Worm (Caenorhabditis elegans) whole organism, L3 larva: ENCODE measurements around the gene spe-6.

Source experiments
- R02D3.7 ChIP-seq: fragments of 150-350 bp; optimal IDR thresholded peaks from 2 replicates; lab custom pipeline; 2014; ENCODE audit warnings: missing biosample characterization, missing genetic modification characterization
- ZK546.5 ChIP-seq: sonication (generic microtip); optimal IDR thresholded peaks from 2 replicates; lab custom pipeline; 2017; ENCODE audit warnings: missing biosample characterization, missing genetic modification characterization
- aly-2 ChIP-seq: fragments of 150-350 bp; optimal IDR thresholded peaks from 2 replicates; lab custom pipeline; 2014; ENCODE audit warnings: missing biosample characterization, missing genetic modification characterization
- ama-1 ChIP-seq: fragments of 150-350 bp; optimal IDR thresholded peaks from 2 replicates; lab custom pipeline; 2018
- ceh-16 ChIP-seq: sonication (generic microtip); optimal IDR thresholded peaks from 2 replicates; lab custom pipeline; 2017; ENCODE audit warnings: missing biosample characterization, missing genetic modification characterization
- ceh-28 ChIP-seq: fragments of 150-350 bp; optimal IDR thresholded peaks from 2 replicates; lab custom pipeline; 2014; ENCODE audit warnings: missing biosample characterization, missing genetic modification reagents, missing genetic modification characterization
- ceh-82 ChIP-seq: fragments of 150-350 bp; optimal IDR thresholded peaks from 2 replicates; lab custom pipeline; 2014; ENCODE audit warnings: missing biosample characterization, missing genetic modification characterization
- ceh-9 ChIP-seq: sonication (generic microtip); optimal IDR thresholded peaks from 2 replicates; lab custom pipeline; 2018; ENCODE audit warnings: missing biosample characterization, missing genetic modification characterization
- daf-12 ChIP-seq: fragments of 150-350 bp; optimal IDR thresholded peaks from 2 replicates; lab custom pipeline; 2014; ENCODE audit warnings: missing biosample characterization, missing genetic modification reagents, missing genetic modification characterization
- egl-27 ChIP-seq: sonication (generic microtip); optimal IDR thresholded peaks from 4 replicates; lab custom pipeline; 2017; ENCODE audit warnings: missing biosample characterization, missing genetic modification reagents, missing genetic modification characterization
- egl-5 ChIP-seq: fragments of 150-350 bp; optimal IDR thresholded peaks from 2 replicates; lab custom pipeline; 2017; ENCODE audit warnings: missing biosample characterization, missing genetic modification reagents, missing genetic modification characterization, inconsistent platforms
- elt-1 ChIP-seq: fragments of 150-350 bp; optimal IDR thresholded peaks from 2 replicates; lab custom pipeline; 2014; ENCODE audit warnings: missing biosample characterization, missing genetic modification characterization
- elt-2 ChIP-seq: sonication (generic microtip); optimal IDR thresholded peaks from 2 replicates; lab custom pipeline; 2016; ENCODE audit warnings: missing genetic modification reagents, mild to moderate bottlenecking, missing genetic modification characterization, missing compliant biosample characterization
- elt-3 ChIP-seq, 3 experiments: fragments of 150-350 bp in 1 of 3; sonication (generic microtip) in 2 of 3; optimal IDR thresholded peaks; 2 replicates in 2 of 3; 4 replicates in 1 of 3; lab custom pipeline; 2014 to 2017; ENCODE audit warnings: missing biosample characterization in 3 of 3, missing genetic modification characterization in 3 of 3
- eor-1 ChIP-seq, 2 experiments: fragments of 150-350 bp; optimal IDR thresholded peaks; 2 replicates each; lab custom pipeline; 2014 to 2018; ENCODE audit warnings: missing biosample characterization in 2 of 2, missing genetic modification characterization in 2 of 2
- fkh-10 ChIP-seq: sonication (generic microtip); optimal IDR thresholded peaks from 2 replicates; lab custom pipeline; 2017; ENCODE audit warnings: missing biosample characterization, missing genetic modification reagents, missing genetic modification characterization
- fkh-2 ChIP-seq: fragments of 150-350 bp; optimal IDR thresholded peaks from 2 replicates; lab custom pipeline; 2014; ENCODE audit warnings: missing biosample characterization, missing genetic modification reagents, missing genetic modification characterization
- fos-1 ChIP-seq: fragments of 150-350 bp; optimal IDR thresholded peaks from 2 replicates; lab custom pipeline; 2014; ENCODE audit warnings: missing biosample characterization, missing genetic modification characterization
- hmg-11 ChIP-seq: sonication (generic microtip); optimal IDR thresholded peaks from 2 replicates; lab custom pipeline; 2016; ENCODE audit warnings: missing genetic modification characterization, missing compliant biosample characterization
- jun-1 ChIP-seq: fragments of 150-350 bp; optimal IDR thresholded peaks from 2 replicates; lab custom pipeline; 2014; ENCODE audit warnings: missing biosample characterization, missing genetic modification reagents, missing genetic modification characterization
- lin-15B ChIP-seq: fragments of 150-350 bp; optimal IDR thresholded peaks from 2 replicates; lab custom pipeline; 2014; ENCODE audit warnings: missing biosample characterization, missing genetic modification characterization
- lin-39 ChIP-seq: fragments of 150-350 bp; optimal IDR thresholded peaks from 2 replicates; lab custom pipeline; 2018; ENCODE audit warnings: missing biosample characterization, missing genetic modification reagents, missing genetic modification characterization
- lsy-12 ChIP-seq: sonication (generic microtip); optimal IDR thresholded peaks from 2 replicates; lab custom pipeline; 2016; ENCODE audit warnings: mild to moderate bottlenecking, missing genetic modification characterization, missing compliant biosample characterization
- mdl-1 ChIP-seq: fragments of 150-350 bp; optimal IDR thresholded peaks from 2 replicates; lab custom pipeline; 2014; ENCODE audit warnings: missing biosample characterization, missing genetic modification characterization
- mml-1 ChIP-seq: fragments of 150-350 bp; sonication (generic microtip); optimal IDR thresholded peaks from 3 replicates; lab custom pipeline; 2014; ENCODE audit warnings: missing biosample characterization, missing genetic modification characterization
- nfya-1 ChIP-seq: sonication (generic microtip); optimal IDR thresholded peaks from 2 replicates; lab custom pipeline; 2017; ENCODE audit warnings: missing genetic modification characterization, mild to moderate bottlenecking, missing compliant biosample characterization, antibody characterized with exemption, moderate library complexity; ENCODE audit not compliant: insufficient read depth
- nhr-11 ChIP-seq: fragments of 150-350 bp; optimal IDR thresholded peaks from 2 replicates; lab custom pipeline; 2014; ENCODE audit warnings: missing biosample characterization, missing genetic modification characterization
- nhr-12 ChIP-seq: fragments of 150-350 bp; optimal IDR thresholded peaks from 2 replicates; lab custom pipeline; 2014; ENCODE audit warnings: missing biosample characterization, missing genetic modification characterization
- nhr-23 ChIP-seq: fragments of 150-350 bp; optimal IDR thresholded peaks from 2 replicates; lab custom pipeline; 2014; ENCODE audit warnings: missing biosample characterization, missing genetic modification reagents, missing genetic modification characterization
- nhr-237 ChIP-seq: fragments of 150-350 bp; optimal IDR thresholded peaks from 2 replicates; lab custom pipeline; 2014; ENCODE audit warnings: missing biosample characterization, missing genetic modification characterization
- nhr-25 ChIP-seq: sonication (generic microtip); optimal IDR thresholded peaks from 2 replicates; lab custom pipeline; 2017; ENCODE audit warnings: missing biosample characterization, missing genetic modification characterization
- nhr-28 ChIP-seq: fragments of 150-350 bp; optimal IDR thresholded peaks from 2 replicates; lab custom pipeline; 2014; ENCODE audit warnings: missing biosample characterization, missing genetic modification characterization
- nhr-43 ChIP-seq: sonication (generic microtip); optimal IDR thresholded peaks from 2 replicates; lab custom pipeline; 2016; ENCODE audit warnings: mild to moderate bottlenecking, missing genetic modification characterization, missing compliant biosample characterization; ENCODE audit not compliant: poor library complexity, severe bottlenecking
- nhr-67 ChIP-seq: fragments of 150-350 bp; optimal IDR thresholded peaks from 2 replicates; lab custom pipeline; 2014; ENCODE audit warnings: missing biosample characterization, missing genetic modification characterization
- nhr-76 ChIP-seq: fragments of 150-350 bp; sonication (generic microtip); optimal IDR thresholded peaks from 5 replicates; lab custom pipeline; 2014; ENCODE audit warnings: missing biosample characterization, missing genetic modification characterization
- nhr-77 ChIP-seq: fragments of 150-350 bp; optimal IDR thresholded peaks from 2 replicates; lab custom pipeline; 2014; ENCODE audit warnings: missing biosample characterization, missing genetic modification characterization
- pha-4 ChIP-seq: fragments of 150-350 bp; optimal IDR thresholded peaks from 2 replicates; lab custom pipeline; 2014; ENCODE audit warnings: missing biosample characterization, missing genetic modification reagents, missing genetic modification characterization
- pqm-1 ChIP-seq: fragments of 150-350 bp; optimal IDR thresholded peaks from 2 replicates; lab custom pipeline; 2017; ENCODE audit warnings: missing biosample characterization, missing genetic modification characterization, inconsistent platforms
- sea-2 ChIP-seq: fragments of 150-350 bp; sonication (generic microtip); optimal IDR thresholded peaks from 4 replicates; lab custom pipeline; 2014; ENCODE audit warnings: missing biosample characterization, missing genetic modification reagents, missing genetic modification characterization
- snpc-4 ChIP-seq: fragments of 150-350 bp; optimal IDR thresholded peaks from 2 replicates; lab custom pipeline; 2014; ENCODE audit warnings: missing biosample characterization, missing genetic modification characterization
- tbx-2 ChIP-seq: sonication (generic microtip); optimal IDR thresholded peaks from 2 replicates; lab custom pipeline; 2016; ENCODE audit warnings: mild to moderate bottlenecking, missing genetic modification characterization, missing compliant biosample characterization
- unc-62 ChIP-seq: fragments of 150-350 bp; sonication (generic microtip); optimal IDR thresholded peaks from 4 replicates; lab custom pipeline; 2014; ENCODE audit warnings: missing biosample characterization, missing genetic modification reagents, missing genetic modification characterization
- zag-1 ChIP-seq: fragments of 150-350 bp; optimal IDR thresholded peaks from 2 replicates; lab custom pipeline; 2014; ENCODE audit warnings: missing biosample characterization, missing genetic modification characterization
- ztf-11 ChIP-seq: fragments of 150-350 bp; optimal IDR thresholded peaks from 2 replicates; lab custom pipeline; 2014; ENCODE audit warnings: missing biosample characterization, missing genetic modification characterization
- ztf-4 ChIP-seq: fragments of 150-350 bp; optimal IDR thresholded peaks from 2 replicates; lab custom pipeline; 2014; ENCODE audit warnings: missing biosample characterization, missing genetic modification characterization

Gene spe-6

DNA sequence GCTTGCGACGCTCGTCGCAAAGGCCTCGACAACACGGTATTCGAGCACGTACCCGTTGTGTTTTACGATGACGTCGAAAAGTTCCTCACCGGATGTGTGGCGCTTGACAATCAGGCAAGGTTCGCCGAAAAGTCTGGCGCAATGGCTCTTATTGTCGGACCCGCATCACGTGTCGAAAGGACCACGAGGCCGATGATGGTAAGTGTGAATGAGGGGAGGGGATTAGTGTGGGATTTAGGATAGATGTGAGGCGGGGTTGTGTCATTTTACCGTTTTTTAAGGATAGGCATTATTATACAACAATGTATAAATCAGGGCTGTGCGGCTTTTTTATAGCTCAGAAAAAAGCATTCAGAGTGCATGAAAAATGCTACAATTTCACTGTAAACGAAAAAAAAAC, 45.5 kb upstream of the spe-6 start:
- TF ChIP-seq nhr-237 (tag; lab: Kevin White, UChicago) (no peak), ceh-28 (no peak), ceh-9 (tag; lab: Kevin White, UChicago) (no peak), pha-4 (tag; lab: Kevin White, UChicago) (no peak), nhr-23 (tag; lab: Kevin White, UChicago) (no peak), nhr-43 (no peak), zag-1 (tag; lab: Kevin White, UChicago) (no peak), nhr-12 (tag; lab: Kevin White, UChicago) (no peak)

DNA sequence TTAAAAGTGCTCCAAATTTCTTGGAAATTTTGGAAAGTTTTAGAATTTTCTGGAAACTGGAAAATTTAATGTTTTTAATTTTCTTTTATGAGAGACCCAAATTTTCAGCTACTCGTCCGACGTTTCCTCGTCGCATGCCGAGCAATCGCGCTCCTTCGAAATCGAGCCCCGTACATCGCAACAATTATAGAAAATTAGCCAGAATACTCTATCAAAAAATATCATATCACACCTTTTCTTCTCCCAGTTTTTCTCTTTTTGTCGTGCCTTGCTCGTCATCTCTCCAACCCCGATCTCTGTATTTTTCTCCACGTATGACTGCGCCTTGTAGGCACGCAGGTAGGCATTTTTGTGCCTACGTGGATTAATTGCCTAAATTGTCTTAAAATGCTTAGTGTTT, 43.0 kb upstream of the spe-6 start:
- TF ChIP-seq elt-1 (tag; lab: Kevin White, UChicago) (no peak), snpc-4 (tag; lab: Kevin White, UChicago) (no peak), tbx-2 (tag; lab: Kevin White, UChicago) (no peak), egl-27 (tag; lab: Kevin White, UChicago) (no peak), pha-4 (tag; lab: Kevin White, UChicago) (no peak), mml-1 (no peak), nhr-76 (tag; lab: Kevin White, UChicago) (no peak), elt-2 (no peak), lin-39 (tag; lab: Kevin White, UChicago) (no peak), nhr-23 (tag; lab: Kevin White, UChicago) (no peak), nhr-237 (tag; lab: Kevin White, UChicago) (no peak), elt-3 (tag; optimal IDR thresholded peaks at IDR 0.05; lab: Kevin White, UChicago) (no peak), fkh-10 (GFP tag; lab: Kevin White, UChicago) (no peak), ztf-4 (tag; lab: Kevin White, UChicago) (no peak), ztf-11 (tag; lab: Kevin White, UChicago) (no peak), eor-1 (tag; optimal IDR thresholded peaks at IDR 0.05; lab: Kevin White, UChicago) (no peak)

DNA sequence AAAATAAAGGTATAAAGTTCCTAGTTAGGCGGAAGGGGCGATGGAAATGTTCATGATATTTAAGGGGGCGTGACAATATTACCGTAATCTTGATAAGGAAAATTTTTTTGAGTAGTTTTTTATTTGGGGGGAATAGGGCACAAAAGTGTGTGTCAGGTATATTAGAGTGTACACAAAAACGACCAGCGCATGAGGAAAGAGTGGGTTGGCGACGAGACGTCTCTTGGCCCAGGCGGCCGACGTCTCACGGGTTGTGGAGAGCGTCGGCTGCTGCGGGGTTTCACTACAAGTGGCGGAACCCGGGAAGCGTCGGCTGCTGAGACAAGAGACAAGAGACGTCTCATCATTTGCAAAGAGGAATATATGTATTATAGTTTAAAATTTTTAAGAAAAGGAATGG, 41.6 kb upstream of the spe-6 start:
- no peak for TF ChIP-seq sea-2 (GFP tag; lab: Kevin White, UChicago)
- TF ChIP-seq ztf-4 (tag; lab: Kevin White, UChicago) = no peak
- TF ChIP-seq ztf-11 (tag; lab: Kevin White, UChicago) = no peak
- peak; percentile 55 for TF ChIP-seq lin-15B
- peak; percentile 84 for TF ChIP-seq elt-2
- TF ChIP-seq tbx-2 (tag; lab: Kevin White, UChicago) = no peak
- TF ChIP-seq nhr-12 (tag; lab: Kevin White, UChicago) = no peak
- no peak for TF ChIP-seq nhr-237 (tag; lab: Kevin White, UChicago)
- TF ChIP-seq nhr-28 (tag; lab: Kevin White, UChicago) = no peak
- TF ChIP-seq ceh-82 (tag; lab: Kevin White, UChicago) = no peak
- peak; percentile 30 for TF ChIP-seq nhr-43
- no peak for TF ChIP-seq nhr-67
- peak; percentile 57 for TF ChIP-seq nhr-25
- TF ChIP-seq pha-4 (tag; lab: Kevin White, UChicago) = peak; percentile 46
- peak; percentile 1 for TF ChIP-seq jun-1 (tag; lab: Kevin White, UChicago)
- no peak for TF ChIP-seq nhr-76 (tag; lab: Kevin White, UChicago)
- no peak for TF ChIP-seq egl-5 (tag; lab: Kevin White, UChicago)
- no peak for TF ChIP-seq daf-12
- peak; percentile 11 for TF ChIP-seq R02D3.7
- TF ChIP-seq nhr-77 (tag; lab: Kevin White, UChicago) = peak; percentile 47
- no peak for TF ChIP-seq egl-27 (tag; lab: Kevin White, UChicago)
- TF ChIP-seq ceh-9 (tag; lab: Kevin White, UChicago) = no peak
- TF ChIP-seq nhr-11 (tag; lab: Kevin White, UChicago) = no peak
- peak; percentile 30 for TF ChIP-seq pqm-1 (tag; lab: Kevin White, UChicago)
- TF ChIP-seq unc-62 (GFP tag; lab: Kevin White, UChicago) = no peak
- peak; percentile 99 for TF ChIP-seq snpc-4 (tag; lab: Kevin White, UChicago)
- TF ChIP-seq fkh-2 (tag; lab: Kevin White, UChicago) = no peak
- peak; percentile 79 for TF ChIP-seq lsy-12
- TF ChIP-seq ama-1 (lab: Kevin White, UChicago) = no peak
- TF ChIP-seq aly-2 (tag; lab: Kevin White, UChicago) = no peak
- TF ChIP-seq ZK546.5 (tag; lab: Kevin White, UChicago) = no peak
- no peak for TF ChIP-seq ceh-16
- no peak for TF ChIP-seq ceh-28
- peak; percentile 8 for TF ChIP-seq nhr-23 (tag; lab: Kevin White, UChicago)
- peak; percentile 72 for TF ChIP-seq fos-1 (tag; lab: Kevin White, UChicago)
- TF ChIP-seq mml-1 = no peak
- peak; percentile 15 for TF ChIP-seq hmg-11 (tag; lab: Kevin White, UChicago)
- no peak for TF ChIP-seq mdl-1
- no peak for TF ChIP-seq elt-1 (tag; lab: Kevin White, UChicago)
- TF ChIP-seq lin-39 (tag; lab: Kevin White, UChicago) = no peak
- TF ChIP-seq nfya-1 = no peak
